Worm (Caenorhabditis elegans): ENCODE results near the gene F31D5.2.
A peak's percentile ranks its signal among the peaks of the same experiment; 100 is the strongest.

Gene F31D5.2

DNA sequence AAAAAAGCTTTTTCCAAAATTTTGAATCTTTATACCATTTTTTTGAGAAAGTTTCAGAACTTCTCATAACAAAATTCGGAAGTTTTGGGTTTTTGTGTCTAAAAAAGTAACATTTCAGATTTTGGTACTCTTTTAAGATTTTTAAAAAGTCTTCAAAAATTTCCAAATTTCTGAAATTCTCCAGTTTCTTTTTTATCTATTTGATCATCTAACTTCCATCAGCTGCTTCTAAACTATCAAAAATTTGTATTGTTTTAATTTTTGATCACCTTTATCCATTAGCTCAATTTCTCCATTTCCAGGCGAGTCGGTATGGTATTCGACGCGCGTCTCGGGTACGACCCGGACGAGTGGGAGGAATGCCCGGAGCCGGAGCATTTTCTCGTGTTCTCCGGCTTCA lies 29.1 kb upstream of the F31D5.2 start, which contains the start of gene cpna-1:
cpna-1 (plus strand) TSS at position 301 of the 400 bp plus-strand sequence.
- TF ChIP-seq unc-120 (tag; optimal IDR thresholded peaks at IDR 0.05; ENCODE audit: poor library complexity, severe bottlenecking) (no peak), ces-1 (GFP tag; optimal IDR thresholded peaks at IDR 0.05) (no peak), tbx-8 (GFP tag; optimal IDR thresholded peaks at IDR 0.05) (no peak), mep-1 (tag; optimal IDR thresholded peaks at IDR 0.05) (no peak), ceh-39 (tag; optimal IDR thresholded peaks at IDR 0.05) (no peak), ceh-83 (GFP tag; optimal IDR thresholded peaks at IDR 0.05) (no peak), elt-3 (tag; optimal IDR thresholded peaks at IDR 0.05) (no peak), pha-4 (tag; optimal IDR thresholded peaks at IDR 0.05) (no peak), hlh-1 (tag; optimal IDR thresholded peaks at IDR 0.05) (no peak), ham-2 (GFP tag; optimal IDR thresholded peaks at IDR 0.05) (no peak), bed-3 (GFP tag; optimal IDR thresholded peaks at IDR 0.05) (no peak), drap-1 (GFP tag; optimal IDR thresholded peaks at IDR 0.05) (no peak), unc-62 (GFP tag; optimal IDR thresholded peaks at IDR 0.05) (no peak), mab-5 (tag; optimal IDR thresholded peaks at IDR 0.05) (no peak), zip-8 (tag; optimal IDR thresholded peaks at IDR 0.05) (no peak), nhr-2 (tag; optimal IDR thresholded peaks at IDR 0.05) (no peak), nhr-76 (tag; optimal IDR thresholded peaks at IDR 0.05) (no peak)

DNA sequence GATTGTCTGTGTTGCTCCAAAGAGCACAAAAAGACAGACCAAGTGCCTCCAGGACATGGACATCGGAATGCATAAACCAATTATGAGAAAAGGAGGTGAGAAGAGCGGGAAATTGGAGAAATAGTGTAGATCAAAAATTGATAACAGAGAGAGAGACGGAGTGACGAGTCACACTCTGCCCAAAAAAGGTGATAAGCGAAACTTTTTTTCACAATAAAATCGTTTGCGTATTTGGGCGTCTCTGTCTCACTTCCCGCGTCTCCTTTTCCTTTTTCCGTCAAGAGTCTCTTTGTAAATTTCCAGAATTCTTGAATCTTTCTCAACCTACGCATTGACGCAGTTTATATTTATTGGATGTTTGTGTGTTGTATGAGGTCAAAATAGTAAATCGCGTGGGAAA lies 21.3 kb upstream of the F31D5.2 start, which contains the start of gene mth-2:
mth-2 (minus strand) TSS at position 188 of the 400 bp plus-strand sequence.
- TF ChIP-seq nhr-12 (tag; optimal IDR thresholded peaks at IDR 0.05), result no peak
- TF ChIP-seq sem-2 (GFP tag; optimal IDR thresholded peaks at IDR 0.05), result no peak
- TF ChIP-seq cnd-1 (tag; optimal IDR thresholded peaks at IDR 0.05), result no peak
- TF ChIP-seq nhr-237 (tag; optimal IDR thresholded peaks at IDR 0.05), result no peak
- TF ChIP-seq snpc-4 (tag; optimal IDR thresholded peaks at IDR 0.05), result no peak
- no peak for TF ChIP-seq nhr-76 (tag; optimal IDR thresholded peaks at IDR 0.05)
- no peak for TF ChIP-seq bed-3 (GFP tag; optimal IDR thresholded peaks at IDR 0.05)
- TF ChIP-seq mab-5 (tag; optimal IDR thresholded peaks at IDR 0.05), result no peak
- TF ChIP-seq lin-13 (tag; optimal IDR thresholded peaks at IDR 0.05), result no peak
- no peak for TF ChIP-seq unc-120 (tag; optimal IDR thresholded peaks at IDR 0.05; ENCODE audit: poor library complexity, severe bottlenecking)
- TF ChIP-seq ces-1 (GFP tag; optimal IDR thresholded peaks at IDR 0.05), result no peak

DNA sequence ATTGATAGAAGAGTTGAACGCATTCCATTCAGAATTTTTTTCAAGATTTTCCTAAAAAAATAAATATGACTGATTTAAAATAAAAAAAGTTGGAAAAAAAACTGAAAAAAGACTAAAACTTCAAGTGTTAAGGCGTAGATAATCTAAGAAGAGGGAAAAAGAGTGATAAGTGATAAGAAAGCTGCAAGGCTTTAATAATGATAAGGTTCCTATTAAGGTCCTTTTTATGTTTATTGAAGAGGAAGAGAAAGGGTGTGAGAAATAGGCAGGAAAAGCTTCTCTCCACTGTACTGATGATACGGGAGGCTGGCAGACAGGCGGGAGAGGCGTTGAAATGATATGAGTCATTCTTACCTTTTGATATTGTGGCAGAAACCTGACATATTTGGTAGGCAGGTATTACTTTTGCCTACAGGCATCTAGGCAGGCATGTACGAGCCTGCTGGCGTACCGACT lies 11.7 kb upstream of the F31D5.2 start, which contains the start of gene mth-1:
mth-1 (minus strand) TSS at position 51 of the 456 bp plus-strand sequence.
- no peak for TF ChIP-seq flh-1 (GFP tag; optimal IDR thresholded peaks at IDR 0.05)
- TF ChIP-seq nhr-76 (tag; optimal IDR thresholded peaks at IDR 0.05), result no peak
- TF ChIP-seq nhr-12 (tag; optimal IDR thresholded peaks at IDR 0.05), result no peak
- TF ChIP-seq cnd-1 (tag; optimal IDR thresholded peaks at IDR 0.05), result no peak
- TF ChIP-seq mab-5 (tag; optimal IDR thresholded peaks at IDR 0.05), result no peak
- no peak for TF ChIP-seq M03D4.4 (tag; optimal IDR thresholded peaks at IDR 0.05)
- no peak for TF ChIP-seq blmp-1 (tag; optimal IDR thresholded peaks at IDR 0.05)
- TF ChIP-seq unc-62 (GFP tag; optimal IDR thresholded peaks at IDR 0.05), result no peak
- TF ChIP-seq ztf-11 (tag; optimal IDR thresholded peaks at IDR 0.05), result no peak
- TF ChIP-seq elt-1 (tag; optimal IDR thresholded peaks at IDR 0.05; ENCODE audit: borderline replicate concordance, insufficient read depth), result no peak
- TF ChIP-seq drap-1 (GFP tag; optimal IDR thresholded peaks at IDR 0.05), result no peak
- TF ChIP-seq pha-4 (tag; optimal IDR thresholded peaks at IDR 0.05), result no peak
- no peak for TF ChIP-seq mls-2 (tag; optimal IDR thresholded peaks at IDR 0.05)
- no peak for TF ChIP-seq nhr-2 (tag; optimal IDR thresholded peaks at IDR 0.05)
- no peak for TF ChIP-seq ceh-83 (GFP tag; optimal IDR thresholded peaks at IDR 0.05)
- TF ChIP-seq sptf-1 (tag; optimal IDR thresholded peaks at IDR 0.05), result no peak
- TF ChIP-seq lin-13 (tag; optimal IDR thresholded peaks at IDR 0.05), result no peak

DNA sequence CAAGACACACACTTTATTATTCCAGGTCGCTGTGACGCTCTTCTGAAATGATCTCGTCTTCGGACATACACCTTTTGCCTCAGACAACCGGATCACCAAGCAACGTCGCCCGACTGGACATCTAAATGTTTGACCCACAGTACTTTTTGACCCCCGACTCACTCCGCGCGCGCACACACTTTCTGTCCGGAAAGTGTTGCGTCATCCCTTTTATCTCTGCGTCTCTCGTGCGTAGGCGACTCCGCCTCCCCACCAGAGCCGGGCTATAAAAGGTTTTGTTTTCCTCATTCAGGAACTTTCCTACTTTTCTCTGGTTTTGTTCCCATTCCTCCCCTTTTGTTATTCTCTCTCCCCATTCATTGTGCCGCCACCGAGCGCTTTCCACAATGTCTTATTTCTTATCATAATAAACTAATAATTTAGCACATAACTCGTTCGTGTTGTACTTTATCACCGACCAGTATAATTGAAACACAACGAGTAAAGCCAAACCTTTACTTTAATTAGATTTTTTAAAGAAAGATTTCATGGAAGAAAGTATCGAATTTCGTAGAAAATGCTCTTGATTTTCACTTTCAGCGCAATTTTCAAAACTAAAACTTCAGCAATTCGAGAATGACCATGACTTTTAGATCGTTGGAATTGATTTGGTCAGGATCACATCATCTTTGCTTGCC lies 6.2 kb upstream of the F31D5.2 start, which contains the start of gene F31D5.6:
F31D5.6 (plus strand) TSS at position 627 of the 677 bp plus-strand sequence.
- TF ChIP-seq ham-2 (GFP tag; optimal IDR thresholded peaks at IDR 0.05) (no peak), zip-8 (tag; optimal IDR thresholded peaks at IDR 0.05) (peak; percentile 52)

DNA sequence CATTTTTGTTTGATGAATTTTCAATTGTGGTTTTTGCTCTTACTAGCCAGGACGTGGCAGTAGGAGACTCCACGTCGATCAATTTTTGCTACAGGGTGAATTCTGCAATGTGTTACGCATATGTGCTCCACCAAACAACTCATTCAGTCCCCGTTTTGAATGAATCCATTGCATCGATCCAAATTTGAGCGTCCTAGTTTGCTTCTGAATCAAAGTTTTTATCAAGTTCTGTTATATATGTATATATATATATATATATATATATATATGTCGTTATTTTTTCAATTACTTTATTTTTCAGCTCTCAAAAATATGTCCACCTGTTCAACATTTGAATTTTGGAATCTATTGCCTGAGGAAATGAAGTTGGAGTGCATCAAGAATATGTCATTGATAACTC lies 4.3 kb upstream of the F31D5.2 start, which contains the start of gene F31D5.7:
F31D5.7 (plus strand) TSS at position 301 of the 400 bp plus-strand sequence.
- TF ChIP-seq tbx-8 (GFP tag; optimal IDR thresholded peaks at IDR 0.05), result no peak
- no peak for TF ChIP-seq M03D4.4 (tag; optimal IDR thresholded peaks at IDR 0.05)
- TF ChIP-seq unc-120 (tag; optimal IDR thresholded peaks at IDR 0.05; ENCODE audit: poor library complexity, severe bottlenecking), result no peak
- TF ChIP-seq nhr-76 (tag; optimal IDR thresholded peaks at IDR 0.05), result no peak
- no peak for TF ChIP-seq nhr-237 (tag; optimal IDR thresholded peaks at IDR 0.05)
- no peak for TF ChIP-seq lsy-2 (tag; optimal IDR thresholded peaks at IDR 0.05)
- no peak for TF ChIP-seq unc-62 (GFP tag; optimal IDR thresholded peaks at IDR 0.05)
- TF ChIP-seq pha-4 (tag; optimal IDR thresholded peaks at IDR 0.05), result no peak
- TF ChIP-seq elt-1 (tag; optimal IDR thresholded peaks at IDR 0.05; ENCODE audit: borderline replicate concordance, insufficient read depth), result no peak
- no peak for TF ChIP-seq lin-32 (GFP tag; optimal IDR thresholded peaks at IDR 0.05)
- no peak for TF ChIP-seq sptf-1 (tag; optimal IDR thresholded peaks at IDR 0.05)
- TF ChIP-seq hlh-1 (tag; optimal IDR thresholded peaks at IDR 0.05), result no peak
- TF ChIP-seq flh-1 (GFP tag; optimal IDR thresholded peaks at IDR 0.05), result no peak
- TF ChIP-seq ham-2 (GFP tag; optimal IDR thresholded peaks at IDR 0.05), result no peak
- TF ChIP-seq zip-8 (tag; optimal IDR thresholded peaks at IDR 0.05), result no peak
- TF ChIP-seq blmp-1 (tag; optimal IDR thresholded peaks at IDR 0.05), result no peak
- no peak for TF ChIP-seq snpc-4 (tag; optimal IDR thresholded peaks at IDR 0.05)
- TF ChIP-seq sem-2 (GFP tag; optimal IDR thresholded peaks at IDR 0.05), result no peak
- TF ChIP-seq mep-1 (tag; optimal IDR thresholded peaks at IDR 0.05), result no peak
